Fruit fly (Drosophila melanogaster): ENCODE measurements around the gene mthl6.

- no peak for TF ChIP-seq usp (GFP tag; optimal IDR thresholded peaks at IDR 0.05)
- TF ChIP-seq CG8478 (optimal IDR thresholded peaks at IDR 0.05), result no peak
- TF ChIP-seq pan (optimal IDR thresholded peaks at IDR 0.05), result no peak
- no peak for TF ChIP-seq Dll (optimal IDR thresholded peaks at IDR 0.05)
- TF ChIP-seq EcR (GFP tag; optimal IDR thresholded peaks at IDR 0.05), result no peak
- no peak for TF ChIP-seq psq (optimal IDR thresholded peaks at IDR 0.05)
Observed at dm6 chr3L:7470202-7470601, 15.6 kb upstream of the mthl6 start, which contains the start of gene CG8543.

All from whole organism.